Worm (Caenorhabditis elegans) whole organism, early embryonic: ENCODE data around the gene pms-2.
A peak's percentile ranks its signal among the peaks of the same experiment; 100 is the strongest.

Experiments used
- B0310.2 ChIP-seq: sonication (generic microtip); optimal IDR thresholded peaks from 2 replicates; lab custom pipeline; 2016; ENCODE audit warnings: mild to moderate bottlenecking, missing genetic modification characterization, missing compliant biosample characterization
- F13C5.2 ChIP-seq: sonication (generic microtip); optimal IDR thresholded peaks from 2 replicates; lab custom pipeline; 2017; ENCODE audit warnings: mild to moderate bottlenecking, missing genetic modification characterization, inconsistent platforms, missing compliant biosample characterization
- aly-1 ChIP-seq: sonication (generic microtip); optimal IDR thresholded peaks from 2 replicates; lab custom pipeline; 2016; ENCODE audit warnings: missing genetic modification characterization, missing compliant biosample characterization
- ama-1 ChIP-seq: fragments of 150-350 bp; optimal IDR thresholded peaks from 2 replicates; lab custom pipeline; 2014
- ceh-13 ChIP-seq: fragments of 200-800 bp; sonication (Bioruptor generic); optimal IDR thresholded peaks from 2 replicates; lab custom pipeline; 2018; ENCODE audit warnings: mild to moderate bottlenecking, missing genetic modification characterization, missing compliant biosample characterization
- ceh-36 ChIP-seq: sonication (generic microtip); optimal IDR thresholded peaks from 2 replicates; lab custom pipeline; 2016; ENCODE audit warnings: missing genetic modification characterization, inconsistent platforms, missing compliant biosample characterization
- ets-7 ChIP-seq: sonication (generic microtip); optimal IDR thresholded peaks from 2 replicates; lab custom pipeline; 2016; ENCODE audit warnings: missing genotype, missing genetic modification characterization, missing compliant biosample characterization
- flt-1 ChIP-seq: fragments of 200-800 bp; sonication (Bioruptor generic); IDR thresholded peaks from 2 replicates; pipeline ENCODE4 v1.3.6; 2022; ENCODE audit warnings: missing genetic modification characterization, missing compliant biosample characterization
- hmbx-1 ChIP-seq: sonication (generic microtip); optimal IDR thresholded peaks from 2 replicates; lab custom pipeline; 2016; ENCODE audit warnings: mild to moderate bottlenecking, missing genetic modification characterization, missing compliant biosample characterization
- hmg-4 ChIP-seq: fragments of 200-800 bp; sonication (Bioruptor generic); optimal IDR thresholded peaks from 2 replicates; lab custom pipeline; 2018; ENCODE audit warnings: mild to moderate bottlenecking, missing genetic modification characterization, missing compliant biosample characterization
- hnd-1 ChIP-seq: sonication (generic microtip); optimal IDR thresholded peaks from 2 replicates; lab custom pipeline; 2016; ENCODE audit warnings: missing genetic modification characterization, missing compliant biosample characterization
- pes-1 ChIP-seq: fragments of 200-800 bp; sonication (Bioruptor generic); IDR thresholded peaks from 2 replicates; pipeline ENCODE4 v1.3.6; 2022; ENCODE audit warnings: missing genetic modification reagents, missing genetic modification characterization, missing compliant biosample characterization
- scrt-1 ChIP-seq: fragments of 200-800 bp; sonication (Bioruptor generic); IDR thresholded peaks from 2 replicates; pipeline ENCODE4 v1.3.6; 2022; ENCODE audit warnings: missing genetic modification characterization, missing compliant biosample characterization
- sea-1 ChIP-seq: fragments of 200-800 bp; sonication (Bioruptor generic); conservative IDR thresholded peaks from 2 replicates; pipeline ENCODE4 v1.3.6; 2022; ENCODE audit warnings: missing genetic modification characterization, missing compliant biosample characterization
- tbx-11 ChIP-seq: fragments of 200-800 bp; sonication (Bioruptor generic); IDR thresholded peaks from 2 replicates; pipeline ENCODE4 v1.3.6; 2022; ENCODE audit warnings: missing genetic modification characterization, missing compliant biosample characterization
- tbx-37 ChIP-seq: fragments of 200-800 bp; sonication (Bioruptor generic); conservative IDR thresholded peaks from 2 replicates; pipeline ENCODE4 v1.3.6; 2022; ENCODE audit warnings: missing genetic modification reagents, missing genetic modification characterization, missing compliant biosample characterization
- tra-4 ChIP-seq: sonication (generic microtip); optimal IDR thresholded peaks from 2 replicates; lab custom pipeline; 2017; ENCODE audit warnings: missing genetic modification characterization, missing compliant biosample characterization

Gene pms-2

ce11 chrV:11572803-11573490, 2.5 kb upstream of the pms-2 start, which contains the start of the genes H12C20.7 and nhr-68:
H12C20.7 (minus strand) TSS chrV:11572990.
nhr-68 (plus strand) TSS chrV:11573440.
- no peak for TF ChIP-seq hnd-1 (tag; lab: Kevin White, UChicago)
- TF ChIP-seq tbx-37 (GFP tag; lab: Robert Waterston, UW) = no peak
- TF ChIP-seq flt-1 (GFP tag; lab: Robert Waterston, UW) = no peak
- no peak for TF ChIP-seq ama-1 (lab: Kevin White, UChicago)
- no peak for TF ChIP-seq ets-7
- no peak for TF ChIP-seq ceh-13 (GFP tag; lab: Kevin White, UChicago)
- TF ChIP-seq pes-1 = no peak
- TF ChIP-seq tbx-11 (GFP tag; lab: Robert Waterston, UW) = no peak
- no peak for TF ChIP-seq sea-1 (GFP tag; lab: Robert Waterston, UW)
- no peak for TF ChIP-seq B0310.2 (tag; lab: Kevin White, UChicago)

DNA sequence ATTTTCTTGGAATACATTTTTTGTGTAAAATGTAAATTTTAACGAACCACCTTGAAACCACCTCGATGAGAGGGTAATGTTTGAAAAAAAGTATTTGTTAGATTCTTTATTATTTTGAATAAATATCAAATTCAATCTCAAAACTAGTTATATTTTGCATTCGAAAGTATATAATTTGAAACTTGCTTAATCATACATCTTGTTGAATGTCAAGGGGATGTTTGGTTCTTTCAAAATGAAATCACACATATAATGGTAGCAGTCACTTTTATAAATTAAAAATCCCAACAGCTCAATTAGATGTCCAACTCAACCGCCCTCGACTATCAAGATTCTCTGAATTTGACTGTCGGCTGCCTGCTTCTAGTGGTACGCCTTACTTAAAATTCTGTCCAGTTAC, 5.8 kb downstream of the pms-2 start, which contains the start of gene srx-87:
TSS of gene srx-87 (plus strand) at position 301 of the 400 bp plus-strand sequence.
- TF ChIP-seq hmbx-1 (no peak), scrt-1 (GFP tag; lab: Robert Waterston, UW) (no peak), hnd-1 (tag; lab: Kevin White, UChicago) (no peak), ama-1 (lab: Kevin White, UChicago) (no peak), pes-1 (no peak), sea-1 (GFP tag; lab: Robert Waterston, UW) (no peak), ceh-13 (GFP tag; lab: Kevin White, UChicago) (no peak), B0310.2 (tag; lab: Kevin White, UChicago) (no peak), ets-7 (no peak), F13C5.2 (tag; lab: Kevin White, UChicago) (no peak), hmg-4 (no peak), ceh-36 (tag; lab: Kevin White, UChicago) (no peak), tra-4 (tag; lab: Kevin White, UChicago) (no peak), tbx-11 (GFP tag; lab: Robert Waterston, UW) (no peak), aly-1 (tag; lab: Kevin White, UChicago) (no peak), tbx-37 (GFP tag; lab: Robert Waterston, UW) (no peak), flt-1 (GFP tag; lab: Robert Waterston, UW) (no peak)

ce11 chrV:11562643-11563042, 7.8 kb downstream of the pms-2 start, which contains the start of gene srx-86:
srx-86 (plus strand) TSS chrV:11562943.
- TF ChIP-seq ets-7 (no peak), sea-1 (GFP tag; lab: Robert Waterston, UW) (no peak), ceh-13 (GFP tag; lab: Kevin White, UChicago) (no peak), tbx-11 (GFP tag; lab: Robert Waterston, UW) (no peak), F13C5.2 (tag; lab: Kevin White, UChicago) (no peak), scrt-1 (GFP tag; lab: Robert Waterston, UW) (no peak), hnd-1 (tag; lab: Kevin White, UChicago) (no peak), ama-1 (lab: Kevin White, UChicago) (no peak), aly-1 (tag; lab: Kevin White, UChicago) (no peak)

ce11 chrV:11554260-11554659, 16.1 kb downstream of the pms-2 start, which contains the start of gene duo-1:
duo-1 (plus strand) TSS chrV:11554630.
- TF ChIP-seq aly-1 (tag; lab: Kevin White, UChicago) = no peak
- TF ChIP-seq F13C5.2 (tag; lab: Kevin White, UChicago) = no peak
- no peak for TF ChIP-seq tbx-37 (GFP tag; lab: Robert Waterston, UW)
- no peak for TF ChIP-seq tbx-11 (GFP tag; lab: Robert Waterston, UW)
- TF ChIP-seq hmg-4 = no peak
- no peak for TF ChIP-seq ama-1 (lab: Kevin White, UChicago)
- TF ChIP-seq hnd-1 (tag; lab: Kevin White, UChicago) = no peak
- no peak for TF ChIP-seq scrt-1 (GFP tag; lab: Robert Waterston, UW)
- no peak for TF ChIP-seq ceh-13 (GFP tag; lab: Kevin White, UChicago)
- no peak for TF ChIP-seq B0310.2 (tag; lab: Kevin White, UChicago)
- TF ChIP-seq tra-4 (tag; lab: Kevin White, UChicago) = no peak
- no peak for TF ChIP-seq ets-7
- TF ChIP-seq hmbx-1 = no peak
- no peak for TF ChIP-seq ceh-36 (tag; lab: Kevin White, UChicago)
- TF ChIP-seq flt-1 (GFP tag; lab: Robert Waterston, UW) = no peak

DNA sequence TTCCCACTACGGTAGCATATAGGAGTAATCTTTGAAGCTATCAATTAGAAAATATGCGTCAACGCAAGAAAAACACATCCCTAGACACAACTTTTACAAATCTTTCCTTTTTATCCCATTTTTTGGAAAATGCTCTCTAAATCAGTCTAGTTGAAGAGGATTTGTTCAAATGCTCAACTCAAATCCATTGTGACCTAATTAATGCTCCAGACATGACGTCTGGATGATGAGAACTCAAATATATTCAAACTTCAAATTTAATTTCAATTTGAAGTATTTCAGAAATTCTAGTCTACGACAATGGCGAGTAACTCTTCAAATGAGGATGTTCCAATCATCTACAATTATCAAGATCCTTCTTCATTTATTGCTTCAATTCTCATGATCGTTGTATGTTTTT, 18.0 kb downstream of the pms-2 start, which contains the start of gene srx-85:
TSS of gene srx-85 (plus strand) at position 301 of the 400 bp plus-strand sequence.
- TF ChIP-seq tbx-37 (GFP tag; lab: Robert Waterston, UW) (no peak), hmbx-1 (no peak), tbx-11 (GFP tag; lab: Robert Waterston, UW) (no peak), ets-7 (no peak), flt-1 (GFP tag; lab: Robert Waterston, UW) (no peak), sea-1 (GFP tag; lab: Robert Waterston, UW) (no peak), hnd-1 (tag; lab: Kevin White, UChicago) (no peak), ceh-36 (tag; lab: Kevin White, UChicago) (no peak), ceh-13 (GFP tag; lab: Kevin White, UChicago) (no peak), aly-1 (tag; lab: Kevin White, UChicago) (no peak), hmg-4 (no peak), B0310.2 (tag; lab: Kevin White, UChicago) (no peak)

- TF ChIP-seq hnd-1 (tag; lab: Kevin White, UChicago) (no peak), F13C5.2 (tag; lab: Kevin White, UChicago) (peak; percentile 38)
These were observed 21.4 kb downstream of the pms-2 start, which contains the start of the genes F38B7.17 and F38B7.3 for ce11 chrV:11548914-11549406. F38B7.17 (minus strand) TSS chrV:11548964. F38B7.3 (plus strand) TSS chrV:11549107.

DNA sequence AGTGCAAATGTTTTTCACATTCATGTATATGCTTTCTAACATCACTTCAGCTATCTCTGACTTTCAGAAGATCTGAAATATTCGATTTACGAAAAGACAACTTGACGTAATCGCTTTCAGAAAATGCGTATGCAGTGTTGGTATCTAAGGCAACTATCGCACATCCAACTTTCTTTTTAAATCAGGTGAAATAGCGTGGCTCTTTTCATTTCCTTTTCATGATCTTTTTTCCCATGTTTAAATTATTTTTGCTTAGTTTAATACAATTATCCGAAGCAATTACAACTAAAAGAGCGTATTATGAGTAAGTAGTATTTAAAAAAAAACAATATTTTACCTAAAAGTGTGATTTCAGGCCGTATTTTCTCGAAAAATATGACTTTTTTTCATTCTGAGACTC, 23.6 kb downstream of the pms-2 start, which contains the start of gene F38B7.11:
TSS of gene F38B7.11 (plus strand) at position 301 of the 400 bp plus-strand sequence.
- TF ChIP-seq sea-1 (GFP tag; lab: Robert Waterston, UW) (no peak), tbx-37 (GFP tag; lab: Robert Waterston, UW) (no peak), B0310.2 (tag; lab: Kevin White, UChicago) (no peak), hmbx-1 (no peak), F13C5.2 (tag; lab: Kevin White, UChicago) (no peak), tbx-11 (GFP tag; lab: Robert Waterston, UW) (no peak), scrt-1 (GFP tag; lab: Robert Waterston, UW) (no peak)
